Fruit fly (Drosophila melanogaster) whole organism, larva: ENCODE results near the gene CG44476.
A peak's percentile ranks its signal among the peaks of the same experiment; 100 is the strongest.

Experiments
- noc ChIP-seq: fragments of 200-800 bp; sonication (Bioruptor generic); optimal IDR thresholded peaks from 3 replicates; lab custom pipeline; 2019; ENCODE audit warnings: missing biosample characterization, mild to moderate bottlenecking, missing genetic modification characterization, moderate library complexity

CG44476 gene

DNA sequence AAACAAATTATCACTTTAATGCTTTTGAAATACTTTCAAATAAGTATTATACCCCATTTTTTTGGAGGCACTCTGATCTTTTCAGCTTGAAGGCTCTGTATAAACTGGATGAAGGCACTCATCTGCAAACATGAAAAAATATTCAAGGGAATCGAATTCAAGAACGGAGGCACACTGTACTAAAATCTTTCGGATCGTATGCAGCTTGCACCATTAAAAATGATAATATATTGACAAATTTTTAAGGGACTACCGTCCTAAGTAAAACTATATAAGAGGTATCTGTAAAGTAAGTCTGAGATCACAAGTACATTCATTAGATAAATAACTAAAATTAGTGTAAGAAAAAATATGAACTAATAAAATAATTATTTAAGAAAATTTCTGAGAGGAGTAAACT lies at the start of gene CG44476:
Gene CG44476 (minus strand): TSS at position 101 of the 400 bp plus-strand sequence.
- no peak for TF ChIP-seq noc (tag; lab: Kevin White, UChicago)

DNA sequence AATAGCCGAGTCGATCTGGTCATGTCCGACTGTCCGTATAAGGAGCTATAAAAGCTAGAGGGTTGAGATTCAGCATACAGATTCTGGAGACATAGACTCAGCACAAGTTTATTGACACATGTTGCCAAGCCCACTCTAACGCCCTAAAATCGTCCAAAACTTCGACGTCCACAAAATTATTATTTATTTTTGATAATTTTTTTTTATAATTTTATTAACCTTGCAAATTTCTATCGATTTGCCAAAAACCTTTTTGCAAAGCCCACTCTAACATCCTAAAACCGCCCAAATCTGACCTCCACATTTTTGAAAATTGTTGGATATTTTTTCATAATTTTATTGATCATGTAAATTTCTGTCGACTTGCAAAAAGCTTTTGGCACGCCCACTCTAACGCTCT lies 46.2 kb upstream of the CG44476 start, which contains the start of gene JMJD4:
Gene JMJD4 (minus strand): TSS at position 101 of the 400 bp plus-strand sequence.
- no peak for TF ChIP-seq noc (tag; lab: Kevin White, UChicago)

DNA sequence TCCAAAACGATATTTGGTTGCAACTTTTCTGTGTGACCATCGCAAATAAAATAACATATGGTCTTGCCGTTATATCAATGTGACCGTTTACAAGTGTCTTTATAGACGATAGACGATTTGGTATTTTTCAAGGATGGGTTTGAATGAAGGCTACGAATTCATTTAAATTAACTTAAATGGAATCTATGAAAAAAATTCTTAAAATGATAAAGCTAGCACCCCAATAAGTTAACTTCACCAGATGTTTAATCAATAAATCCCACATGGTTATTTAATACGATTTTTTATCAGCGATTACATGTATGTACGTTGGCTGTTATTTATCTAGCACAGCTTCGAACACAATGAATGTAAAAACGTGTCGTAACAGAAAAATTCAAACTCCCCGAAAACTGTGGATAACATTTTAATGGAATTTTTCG lies 45.7 kb upstream of the CG44476 start:
- TF ChIP-seq noc (tag; lab: Kevin White, UChicago) = no peak

DNA sequence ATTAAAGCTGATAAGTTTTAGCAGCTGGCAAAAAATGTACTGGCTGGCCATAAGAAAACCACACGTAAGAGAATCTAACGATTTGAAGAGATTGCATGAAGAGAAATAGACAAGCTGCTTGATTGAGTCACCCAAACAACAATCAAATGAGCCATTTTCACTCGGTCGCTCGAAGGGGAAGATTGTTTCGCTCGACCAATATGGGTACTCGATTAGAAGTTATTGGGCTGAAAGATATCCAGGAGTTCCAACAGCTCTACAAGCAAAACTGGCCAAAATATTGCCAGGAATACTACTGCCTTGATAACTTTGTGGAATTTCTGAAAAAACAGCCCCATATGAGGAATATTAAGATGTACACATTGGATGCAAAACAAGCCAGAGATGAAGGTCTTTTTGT lies 42.9 kb upstream of the CG44476 start, which contains the start of gene CG5783:
Gene CG5783 (plus strand): TSS at position 167 of the 400 bp plus-strand sequence.
- no peak for TF ChIP-seq noc (tag; lab: Kevin White, UChicago)

DNA sequence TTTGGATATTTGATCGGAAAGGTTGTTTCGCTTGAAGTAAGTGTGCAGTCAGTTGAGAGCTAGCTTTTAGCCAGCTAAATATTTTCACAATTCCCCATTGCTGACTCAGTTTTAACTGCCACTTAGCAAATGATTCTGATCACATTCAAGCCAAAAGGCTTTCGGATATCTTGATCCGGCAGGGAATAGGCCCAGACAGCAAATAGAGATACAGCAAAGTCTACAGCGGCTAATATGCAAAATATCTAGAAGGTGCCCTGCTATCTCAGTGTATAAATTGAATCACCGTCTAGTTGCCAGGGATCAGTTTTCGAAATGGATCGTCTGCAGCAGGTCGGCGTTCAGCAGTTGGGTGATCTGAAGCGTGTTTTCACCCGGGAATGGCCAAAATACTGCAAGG lies 41.6 kb upstream of the CG44476 start, which contains the start of gene CG15155:
Gene CG15155 (plus strand): TSS at position 301 of the 400 bp plus-strand sequence.
- no peak for TF ChIP-seq noc (tag; lab: Kevin White, UChicago)

DNA sequence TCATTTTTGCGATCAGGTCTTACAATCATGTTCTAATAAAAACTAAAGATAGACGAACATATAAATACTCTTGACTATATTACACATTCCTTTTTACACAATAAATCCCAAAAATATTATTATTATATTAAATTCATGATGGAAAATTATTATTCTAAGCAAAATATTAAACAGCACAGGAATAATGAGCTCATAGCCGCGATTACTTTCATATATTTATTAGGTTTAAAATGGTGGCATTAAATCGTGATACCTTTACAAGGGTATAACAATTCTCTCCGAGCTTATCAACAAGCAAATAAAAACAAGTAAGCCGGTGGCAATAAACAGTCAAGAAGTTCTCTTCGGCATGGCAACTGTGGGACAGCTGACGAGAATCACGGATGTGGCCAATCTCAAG lies 40.1 kb upstream of the CG44476 start, which contains the start of gene CG17681:
Gene CG17681 (plus strand): TSS at position 56 of the 400 bp plus-strand sequence.
- peak; percentile 52 for TF ChIP-seq noc (tag; lab: Kevin White, UChicago)

DNA sequence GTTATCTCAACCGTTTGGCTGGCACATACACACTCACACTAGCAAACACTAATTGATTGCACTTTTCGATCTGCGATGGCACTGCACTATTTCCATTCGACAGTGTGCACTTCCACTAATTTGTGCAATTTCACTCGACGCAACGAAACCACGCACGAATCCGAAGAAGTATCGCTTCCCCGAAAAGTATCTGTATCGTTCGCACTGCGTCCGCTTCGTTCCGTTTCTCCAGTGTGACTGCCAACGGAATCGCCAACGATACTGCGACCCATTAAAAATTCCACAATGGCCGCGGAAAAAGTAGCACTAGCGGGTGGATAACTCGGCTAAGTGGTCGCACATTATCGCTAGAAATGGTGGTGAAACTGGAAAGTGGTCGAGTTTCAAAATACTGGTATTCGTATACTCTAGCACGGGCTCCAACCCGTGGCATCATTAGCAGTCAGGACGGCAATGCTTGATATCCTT lies 39.2 kb upstream of the CG44476 start, which contains the start of gene Socs36E:
Gene Socs36E (minus strand): TSS at position 246 of the 468 bp plus-strand sequence.
- TF ChIP-seq noc (tag; lab: Kevin White, UChicago) = no peak

DNA sequence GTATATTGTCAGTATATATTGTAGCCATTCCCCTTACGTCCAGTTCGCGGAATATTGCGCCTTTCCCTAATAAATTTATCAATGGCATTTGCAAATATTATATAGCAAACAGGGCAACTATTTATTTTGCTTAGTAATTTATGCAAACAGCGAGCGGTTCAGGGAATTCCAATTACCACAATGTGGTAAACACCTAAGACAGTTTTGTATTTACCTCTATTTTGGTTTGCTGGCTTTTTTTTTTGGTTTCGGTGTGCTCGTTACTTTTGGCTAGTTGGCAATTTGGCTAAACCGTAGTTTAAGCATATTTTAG lies 38.8 kb upstream of the CG44476 start:
- TF ChIP-seq noc (tag; lab: Kevin White, UChicago) = no peak

DNA sequence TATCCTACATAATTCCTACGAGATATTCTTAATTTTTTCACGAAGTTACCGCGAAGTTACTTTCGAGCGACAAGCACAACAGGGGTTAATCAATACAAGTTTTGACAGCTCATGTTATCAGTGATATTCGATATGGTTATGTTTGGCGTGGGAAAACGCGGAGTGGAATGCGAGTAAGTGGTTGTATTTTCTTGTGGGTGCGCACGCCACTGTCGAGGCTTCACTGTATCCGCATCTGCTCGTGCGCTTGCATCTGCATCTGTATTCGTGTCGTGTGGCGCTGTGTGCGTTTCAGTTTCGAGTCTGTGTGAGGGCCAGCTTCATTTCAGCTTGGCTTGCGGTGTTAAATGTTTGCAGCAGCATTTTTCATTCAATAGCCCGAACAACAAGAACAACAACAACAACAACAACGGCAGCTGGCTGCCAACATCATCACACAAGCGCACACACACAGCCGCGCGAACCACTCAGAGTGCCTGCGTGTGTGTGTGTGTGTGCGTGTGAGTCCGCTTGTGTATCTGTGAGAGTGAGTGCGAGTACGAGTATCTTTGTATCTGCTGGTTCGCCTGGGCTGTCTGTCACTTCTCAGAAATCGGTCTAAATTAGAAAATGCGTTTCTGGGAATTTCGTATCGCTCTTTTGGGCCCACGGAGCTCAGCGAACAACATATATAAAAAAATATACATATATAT lies 38.3 kb upstream of the CG44476 start:
- TF ChIP-seq noc (tag; lab: Kevin White, UChicago) = no peak

DNA sequence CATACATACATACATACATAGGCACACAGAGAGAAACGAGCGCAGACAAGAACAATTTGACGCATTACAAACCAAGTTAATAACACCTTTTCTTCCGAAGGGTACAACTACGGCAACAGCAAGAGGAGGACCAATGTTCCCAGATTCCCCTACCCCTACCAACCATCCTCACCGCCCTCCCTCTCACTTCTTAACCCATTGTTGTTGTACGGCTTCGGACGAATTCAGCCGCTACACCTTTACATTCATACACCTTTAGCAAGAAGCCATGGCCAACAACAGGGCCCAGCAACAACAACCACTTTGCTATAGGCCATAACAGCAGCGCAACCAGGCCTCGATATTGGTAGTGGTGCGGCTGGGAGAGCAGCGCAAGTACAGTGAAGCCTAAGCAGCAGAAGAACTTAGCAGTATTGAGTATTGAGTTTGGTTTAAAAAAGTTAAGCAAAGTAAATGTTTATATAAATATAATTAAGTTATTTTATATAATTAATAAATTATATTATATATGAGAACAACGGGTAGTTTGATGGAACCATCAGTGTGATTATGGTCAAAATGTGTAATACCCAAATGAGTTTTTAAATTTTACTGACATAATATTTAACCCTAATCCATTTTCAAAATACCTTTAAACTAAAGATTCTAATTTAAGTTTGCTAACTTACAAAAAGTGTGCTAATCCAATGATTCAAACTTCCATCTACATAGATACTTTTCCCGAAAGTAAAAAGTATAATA lies 37.6 kb upstream of the CG44476 start:
- no peak for TF ChIP-seq noc (tag; lab: Kevin White, UChicago)

DNA sequence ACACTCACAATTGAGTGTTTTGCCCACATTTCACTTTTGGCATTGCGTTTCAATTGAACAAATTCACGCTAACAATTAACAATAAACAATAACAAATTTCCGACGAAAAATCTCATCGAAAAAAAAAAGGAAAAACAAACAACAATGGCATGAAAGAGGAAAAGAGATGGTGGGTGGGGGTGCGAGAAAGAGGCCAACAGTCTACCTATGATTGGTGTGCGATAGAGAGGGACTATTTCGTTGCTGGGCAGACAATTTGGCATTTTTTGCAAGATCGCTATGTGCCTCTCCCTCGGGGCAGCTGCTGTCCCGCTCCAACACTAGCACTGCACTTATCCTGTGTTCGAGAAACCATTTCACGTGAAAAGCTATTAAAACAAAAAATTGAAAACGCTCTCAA lies 36.9 kb upstream of the CG44476 start:
- TF ChIP-seq noc (tag; lab: Kevin White, UChicago) = no peak

DNA sequence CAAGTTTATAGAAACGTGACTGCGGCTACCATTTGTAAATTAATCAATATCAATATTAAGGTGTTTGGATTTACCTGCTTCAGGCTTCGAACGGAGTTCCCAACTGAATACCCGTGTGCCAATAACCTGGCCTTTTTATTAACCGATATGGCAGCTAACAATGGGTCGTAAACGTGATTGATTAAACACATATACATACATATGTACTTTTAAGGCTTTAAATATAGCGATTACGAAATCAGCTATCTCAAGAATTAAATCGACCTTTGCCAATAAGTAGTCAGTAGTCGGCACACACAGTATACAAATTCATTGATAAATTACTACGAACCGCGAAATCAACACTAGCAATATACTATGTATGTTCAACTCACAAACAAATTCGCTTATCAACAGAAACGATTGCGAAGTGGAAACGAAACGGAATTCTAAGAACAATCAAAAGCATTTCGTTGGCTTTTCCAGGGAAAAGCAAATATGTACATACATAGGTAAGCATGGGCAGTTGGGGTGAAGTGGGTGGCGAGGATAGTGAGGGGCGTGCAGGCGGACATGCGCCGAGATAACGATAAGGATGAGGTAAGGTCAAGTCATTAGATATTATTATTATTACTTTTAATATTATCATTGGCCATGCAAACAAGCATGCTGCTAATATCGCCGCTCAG lies 35.7 kb upstream of the CG44476 start:
- TF ChIP-seq noc (tag; lab: Kevin White, UChicago) = peak; percentile 72

DNA sequence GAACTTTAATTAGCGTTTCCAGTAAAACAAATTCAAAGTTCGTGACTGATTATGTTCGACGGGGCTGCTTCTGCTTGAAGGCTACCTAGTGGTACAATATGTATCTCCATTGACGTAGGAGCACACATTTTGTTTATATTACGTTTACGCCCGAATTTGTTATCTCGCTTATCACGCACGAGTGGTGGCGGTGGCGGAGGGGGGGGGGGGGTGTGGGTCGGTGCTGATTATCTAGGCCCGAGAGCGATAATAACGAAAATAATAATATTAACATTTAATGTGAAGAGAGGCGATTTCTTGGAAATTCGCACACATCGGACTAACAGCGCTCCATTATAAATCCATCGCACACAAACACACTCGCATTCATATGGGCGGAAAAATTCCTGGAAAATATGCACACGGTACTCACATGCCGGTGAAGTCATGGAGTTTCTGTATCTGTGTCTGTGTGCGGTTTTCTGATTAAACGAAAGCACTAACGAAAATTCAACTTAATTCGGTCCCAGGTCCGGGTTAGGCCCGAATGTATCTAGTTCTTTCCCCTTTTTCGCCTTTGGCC lies 34.6 kb upstream of the CG44476 start:
- peak; percentile 46 for TF ChIP-seq noc (tag; lab: Kevin White, UChicago)

DNA sequence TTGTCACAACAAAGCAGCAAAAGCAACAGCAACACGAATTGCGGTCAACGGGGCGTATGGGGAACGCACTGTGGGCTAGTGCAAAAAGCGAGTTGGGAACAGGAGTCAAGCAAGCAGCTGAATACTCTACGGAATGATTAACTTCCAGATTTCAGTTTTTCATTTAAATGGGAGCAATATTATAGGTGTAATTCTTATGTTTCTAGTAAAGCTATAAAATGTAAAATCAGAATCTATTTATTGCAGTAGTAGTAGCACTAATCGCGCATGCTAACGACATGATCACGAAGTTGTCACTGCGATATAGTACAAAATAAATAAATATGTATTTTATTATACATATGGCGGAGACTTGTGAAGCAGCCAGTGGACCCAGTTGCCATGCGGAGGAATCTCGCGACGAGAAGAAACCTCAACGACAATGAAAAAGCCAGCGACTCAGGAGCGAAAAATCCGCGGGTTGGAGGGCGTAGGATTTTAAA lies 33.7 kb upstream of the CG44476 start:
- peak; percentile 26 for TF ChIP-seq noc (tag; lab: Kevin White, UChicago)

DNA sequence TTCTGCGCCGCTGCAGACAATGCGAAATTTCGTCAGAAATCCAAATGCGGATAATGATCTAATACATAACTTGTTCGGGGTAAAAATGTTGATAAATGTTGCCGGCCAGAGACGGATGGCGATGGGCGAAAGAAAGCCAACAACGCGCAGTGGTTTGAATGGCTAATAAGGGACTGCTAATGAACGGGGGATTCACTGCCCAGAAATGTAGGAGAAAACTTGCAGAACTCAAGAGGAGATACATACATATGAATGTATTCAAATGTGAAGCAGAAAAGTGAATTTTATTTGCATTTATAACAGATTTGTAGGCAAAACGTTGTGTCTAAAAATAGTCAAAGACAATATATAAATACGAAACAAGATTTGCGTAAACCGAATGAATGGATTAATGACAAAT lies 32.8 kb upstream of the CG44476 start:
- no peak for TF ChIP-seq noc (tag; lab: Kevin White, UChicago)
